Worm (Caenorhabditis elegans) whole organism, L4 larva: ENCODE measurements around the gene C23H4.6.

Source experiments
- Y75B8A.6 ChIP-seq: fragments of 200-800 bp; sonication (Bioruptor generic); IDR thresholded peaks from 2 replicates; pipeline ENCODE4 v1.3.6; 2022; ENCODE audit warnings: missing genetic modification reagents, missing genetic modification characterization, missing compliant biosample characterization
- ama-1 ChIP-seq: fragments of 150-350 bp; optimal IDR thresholded peaks from 2 replicates; lab custom pipeline; 2014; ENCODE audit warnings: inconsistent platforms, mixed read lengths
- ceh-82 ChIP-seq: sonication (generic microtip); optimal IDR thresholded peaks from 2 replicates; lab custom pipeline; 2017; ENCODE audit warnings: missing biosample characterization, missing genetic modification characterization
- fos-1 ChIP-seq: fragments of 150-350 bp; optimal IDR thresholded peaks from 2 replicates; lab custom pipeline; 2014; ENCODE audit warnings: missing biosample characterization, missing genetic modification characterization
- lin-15B ChIP-seq: fragments of 150-350 bp; sonication (generic microtip); optimal IDR thresholded peaks from 3 replicates; lab custom pipeline; 2014; ENCODE audit warnings: missing biosample characterization, missing genetic modification characterization
- nhr-102 ChIP-seq: sonication (generic microtip); optimal IDR thresholded peaks from 2 replicates; lab custom pipeline; 2016; ENCODE audit warnings: mild to moderate bottlenecking, missing genetic modification characterization, moderate library complexity, missing compliant biosample characterization
- snpc-4 ChIP-seq: fragments of 150-350 bp; optimal IDR thresholded peaks from 2 replicates; lab custom pipeline; 2014; ENCODE audit warnings: missing biosample characterization, missing genetic modification characterization
- zag-1 ChIP-seq: fragments of 150-350 bp; optimal IDR thresholded peaks from 2 replicates; lab custom pipeline; 2014; ENCODE audit warnings: missing biosample characterization, missing genetic modification characterization
- ztf-11 ChIP-seq: fragments of 150-350 bp; optimal IDR thresholded peaks from 2 replicates; lab custom pipeline; 2014; ENCODE audit warnings: missing biosample characterization, missing genetic modification characterization

ce11 chrX:12260381-12260931 is 25.1 kb downstream of the C23H4.6 start, which contains the start of gene E01G6.1:
- TF ChIP-seq ztf-11 (tag; lab: Kevin White, UChicago) (no peak), zag-1 (tag; lab: Kevin White, UChicago) (no peak), snpc-4 (tag; lab: Kevin White, UChicago) (no peak), ceh-82 (tag; lab: Kevin White, UChicago) (no peak), lin-15B (tag; lab: Kevin White, UChicago) (no peak), nhr-102 (tag; lab: Kevin White, UChicago) (no peak), ama-1 (no peak), Y75B8A.6 (no peak), fos-1 (tag; lab: Kevin White, UChicago) (no peak)
